Worm (Caenorhabditis elegans) whole organism, L2 larva: ENCODE measurements around the gene col-173.

Experiments used
- ZK546.5 ChIP-seq: sonication (generic microtip); optimal IDR thresholded peaks from 2 replicates; lab custom pipeline; 2017; ENCODE audit warnings: missing biosample characterization, missing genetic modification characterization
- ceh-16 ChIP-seq: fragments of 150-350 bp; optimal IDR thresholded peaks from 2 replicates; lab custom pipeline; 2014; ENCODE audit warnings: missing biosample characterization, missing genetic modification characterization
- dmd-4 ChIP-seq: sonication (generic microtip); optimal IDR thresholded peaks from 2 replicates; lab custom pipeline; 2017; ENCODE audit warnings: missing biosample characterization, missing genetic modification characterization
- egl-27 ChIP-seq: sonication (generic microtip); optimal IDR thresholded peaks from 3 replicates; lab custom pipeline; 2017; ENCODE audit warnings: missing biosample characterization, missing genetic modification reagents, missing genetic modification characterization
- elt-1 ChIP-seq: fragments of 150-350 bp; optimal IDR thresholded peaks from 2 replicates; lab custom pipeline; 2014; ENCODE audit warnings: missing biosample characterization, missing genetic modification characterization
- fos-1 ChIP-seq: fragments of 150-350 bp; optimal IDR thresholded peaks from 2 replicates; lab custom pipeline; 2014; ENCODE audit warnings: missing biosample characterization, missing genetic modification characterization
- nhr-10 ChIP-seq: sonication (generic microtip); optimal IDR thresholded peaks from 2 replicates; lab custom pipeline; 2017; ENCODE audit warnings: missing biosample characterization, missing genetic modification characterization
- nhr-12 ChIP-seq: fragments of 150-350 bp; optimal IDR thresholded peaks from 2 replicates; lab custom pipeline; 2014; ENCODE audit warnings: missing biosample characterization, missing genetic modification characterization
- skn-1 ChIP-seq: sonication (generic microtip); optimal IDR thresholded peaks from 2 replicates; lab custom pipeline; 2017; ENCODE audit warnings: missing biosample characterization, missing genetic modification characterization
- snpc-4 ChIP-seq: fragments of 150-350 bp; optimal IDR thresholded peaks from 2 replicates; lab custom pipeline; 2014; ENCODE audit warnings: missing biosample characterization, missing genetic modification characterization
- unc-62 ChIP-seq: fragments of 150-350 bp; optimal IDR thresholded peaks from 2 replicates; lab custom pipeline; 2014; ENCODE audit warnings: missing biosample characterization, missing genetic modification reagents, missing genetic modification characterization
- ztf-11 ChIP-seq: sonication (generic microtip); optimal IDR thresholded peaks from 2 replicates; lab custom pipeline; 2017; ENCODE audit warnings: missing biosample characterization, missing genetic modification characterization

DNA sequence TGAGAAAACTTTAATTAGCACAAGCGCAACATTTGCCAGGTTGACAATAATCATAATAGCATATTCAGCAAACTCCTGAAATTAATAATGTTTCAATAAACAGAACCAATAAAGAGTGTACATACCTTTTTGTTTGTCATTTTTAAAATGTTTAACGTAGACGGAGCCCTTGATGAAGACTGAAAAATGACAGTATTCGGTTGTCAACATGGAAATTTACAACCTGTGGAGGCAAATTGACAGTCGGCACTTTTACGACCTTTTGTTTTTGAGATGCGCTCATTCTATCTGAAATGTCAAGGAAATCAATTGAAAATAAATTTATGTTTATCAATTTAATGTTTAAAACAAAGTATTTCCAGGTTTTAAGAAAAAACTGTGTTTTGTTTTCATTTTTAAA is 7.1 kb upstream of the col-173 start:
- TF ChIP-seq egl-27 (tag; lab: Kevin White, UChicago) (no peak), dmd-4 (tag; lab: Kevin White, UChicago) (no peak), skn-1 (tag; lab: Kevin White, UChicago) (no peak), ceh-16 (no peak), elt-1 (tag; lab: Kevin White, UChicago) (no peak), unc-62 (GFP tag; lab: Kevin White, UChicago) (no peak), ZK546.5 (tag; lab: Kevin White, UChicago) (no peak), snpc-4 (tag; lab: Kevin White, UChicago) (no peak), nhr-12 (tag; lab: Kevin White, UChicago) (no peak), nhr-10 (tag; lab: Kevin White, UChicago) (no peak), ztf-11 (no peak), fos-1 (tag; lab: Kevin White, UChicago) (no peak)
